Worm (Caenorhabditis elegans) whole organism, late embryonic: ENCODE measurements around the gene pdk-1.

Experiments
- K02D7.2 ChIP-seq: sonication (generic microtip); optimal IDR thresholded peaks from 2 replicates; lab custom pipeline; 2017; ENCODE audit warnings: mild to moderate bottlenecking, missing genetic modification characterization, missing compliant biosample characterization
- K09A11.1 ChIP-seq: sonication (generic microtip); optimal IDR thresholded peaks from 2 replicates; lab custom pipeline; 2017; ENCODE audit warnings: antibody characterized with exemption, mild to moderate bottlenecking, missing genetic modification characterization, missing compliant biosample characterization; ENCODE audit not compliant: insufficient read depth
- ceh-22 ChIP-seq: sonication (generic microtip); optimal IDR thresholded peaks from 2 replicates; lab custom pipeline; 2017; ENCODE audit warnings: missing biosample characterization, missing genetic modification characterization
- hlh-30 ChIP-seq: sonication (generic microtip); optimal IDR thresholded peaks from 2 replicates; lab custom pipeline; 2017; ENCODE audit warnings: antibody characterized with exemption, missing genetic modification characterization, missing compliant biosample characterization; ENCODE audit not compliant: insufficient read depth
- lim-6 ChIP-seq: sonication (generic microtip); optimal IDR thresholded peaks from 2 replicates; lab custom pipeline; 2016; ENCODE audit warnings: missing genetic modification characterization, missing compliant biosample characterization
- lin-11 ChIP-seq: fragments of 200-800 bp; sonication (Bioruptor generic); optimal IDR thresholded peaks from 2 replicates; lab custom pipeline; 2018; ENCODE audit warnings: mild to moderate bottlenecking, missing genetic modification characterization, missing compliant biosample characterization
- nhr-11 ChIP-seq: fragments of 150-350 bp; optimal IDR thresholded peaks from 2 replicates; lab custom pipeline; 2014; ENCODE audit warnings: missing biosample characterization, missing genetic modification characterization
- pha-4 ChIP-seq: fragments of 150-350 bp; optimal IDR thresholded peaks from 2 replicates; lab custom pipeline; 2018; ENCODE audit warnings: missing biosample characterization, missing genetic modification reagents, missing genetic modification characterization
- pqm-1 ChIP-seq: sonication (generic microtip); optimal IDR thresholded peaks from 2 replicates; lab custom pipeline; 2016; ENCODE audit warnings: missing genetic modification characterization, missing compliant biosample characterization
- sox-4 ChIP-seq: sonication (generic microtip); optimal IDR thresholded peaks from 2 replicates; lab custom pipeline; 2017; ENCODE audit warnings: mild to moderate bottlenecking, missing genetic modification characterization, inconsistent platforms, missing compliant biosample characterization

DNA sequence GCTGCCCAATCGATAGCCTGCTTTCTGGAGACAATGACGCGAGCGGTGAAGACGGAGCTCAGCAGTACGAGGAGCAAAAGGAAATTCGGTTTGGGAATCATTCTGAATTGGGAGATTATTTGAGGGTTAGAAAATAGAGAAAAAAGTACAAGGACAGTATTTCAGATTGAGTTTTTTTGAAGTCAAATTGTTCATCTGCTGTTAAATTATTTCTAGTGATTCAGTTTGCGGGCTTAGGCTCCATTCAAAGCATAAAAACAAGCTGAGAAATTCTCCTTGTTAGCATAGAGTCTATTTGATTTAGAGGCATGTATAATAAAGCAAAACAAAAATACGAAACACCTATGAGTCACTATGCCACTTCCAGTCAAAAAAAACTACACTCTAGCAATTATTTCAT is 46.3 kb downstream of the pdk-1 start, which contains the start of gene dgn-2:
- TF ChIP-seq nhr-11 (tag; lab: Kevin White, UChicago) (no peak), K09A11.1 (no peak), pqm-1 (no peak), hlh-30 (tag; lab: Kevin White, UChicago) (no peak), sox-4 (tag; lab: Kevin White, UChicago) (no peak), lim-6 (tag; lab: Kevin White, UChicago) (no peak), ceh-22 (tag; lab: Kevin White, UChicago) (no peak), lin-11 (tag; lab: Kevin White, UChicago) (no peak), pha-4 (no peak), K02D7.2 (tag; lab: Kevin White, UChicago) (no peak)
